Worm (Caenorhabditis elegans): Measurements from ENCODE around the gene strd-1.

ce11 chrIII:10905112-10905511 lies 42.1 kb upstream of the strd-1 start:
- TF ChIP-seq lim-7 (GFP tag; IDR thresholded peaks at IDR 0.05) (no peak), nhr-28 (tag; optimal IDR thresholded peaks at IDR 0.05) (no peak), fos-1 (tag; optimal IDR thresholded peaks at IDR 0.05) (no peak), nhr-76 (tag; optimal IDR thresholded peaks at IDR 0.05) (no peak), pha-4 (GFP tag; IDR thresholded peaks at IDR 0.05) (no peak), pha-4 (tag; optimal IDR thresholded peaks at IDR 0.05) (no peak), mdl-1 (tag; optimal IDR thresholded peaks at IDR 0.05) (peak in 1 of 2 experiments; percentile 1), lin-15B (tag; optimal IDR thresholded peaks at IDR 0.05) (no peak), egl-43 (GFP tag; IDR thresholded peaks at IDR 0.05) (0 out of 2 replicates have a peak, but pooled peaks have one; percentile 43), unc-62 (GFP tag; optimal IDR thresholded peaks at IDR 0.05 in 1 of 2) (peak in 1 of 2 experiments; percentile 30), unc-62 (tag; optimal IDR thresholded peaks at IDR 0.05) (no peak), daf-19 (GFP tag; conservative IDR thresholded peaks at IDR 0.05) (no peak), R02D3.7 (tag; optimal IDR thresholded peaks at IDR 0.05) (no peak), spr-1 (tag; optimal IDR thresholded peaks at IDR 0.05) (no peak)

Data from whole organism, L4 larva.